Worm (Caenorhabditis elegans) whole organism, young adult: ENCODE results near the gene B0285.3.

Experiments used
- B0035.1 ChIP-seq: sonication (generic microtip); optimal IDR thresholded peaks from 2 replicates; lab custom pipeline; 2016; ENCODE audit warnings: missing genetic modification characterization, mild to moderate bottlenecking, missing compliant biosample characterization, missing genotype, missing genetic modification reagents
- C17E4.6 ChIP-seq: fragments of 200-800 bp; sonication (Bioruptor generic); IDR thresholded peaks from 2 replicates; pipeline ENCODE4 v1.3.6; 2022; ENCODE audit warnings: missing genetic modification reagents, missing genetic modification characterization, missing compliant biosample characterization
- F10E7.11 ChIP-seq: sonication (generic microtip); optimal IDR thresholded peaks from 2 replicates; lab custom pipeline; 2017; ENCODE audit warnings: mild to moderate bottlenecking, missing genetic modification characterization, moderate library complexity, missing compliant biosample characterization
- F22D6.2 ChIP-seq: sonication (generic microtip); optimal IDR thresholded peaks from 2 replicates; lab custom pipeline; 2016; ENCODE audit warnings: mild to moderate bottlenecking, missing genetic modification characterization, missing compliant biosample characterization
- F23B12.7 ChIP-seq: sonication (generic microtip); optimal IDR thresholded peaks from 2 replicates; lab custom pipeline; 2017; ENCODE audit warnings: missing genetic modification characterization, mild to moderate bottlenecking, missing compliant biosample characterization, antibody characterized with exemption, moderate library complexity; ENCODE audit not compliant: insufficient read depth
- F39B2.1 ChIP-seq: fragments of 200-800 bp; sonication (Bioruptor generic); IDR thresholded peaks from 2 replicates; pipeline ENCODE4 v1.3.6; 2022; ENCODE audit warnings: missing genetic modification reagents, missing genetic modification characterization, missing compliant biosample characterization
- F49E8.2 ChIP-seq: sonication (generic microtip); optimal IDR thresholded peaks from 3 replicates; lab custom pipeline; 2017; ENCODE audit warnings: missing genetic modification characterization, mild to moderate bottlenecking, missing compliant biosample characterization, antibody characterized with exemption, moderate library complexity; ENCODE audit not compliant: insufficient read depth
- F57A8.1 ChIP-seq: fragments of 200-800 bp; sonication (Bioruptor generic); optimal IDR thresholded peaks from 2 replicates; lab custom pipeline; 2018; ENCODE audit warnings: mild to moderate bottlenecking, missing genetic modification characterization, moderate library complexity, missing compliant biosample characterization
- T07F8.4 ChIP-seq: sonication (generic microtip); optimal IDR thresholded peaks from 2 replicates; lab custom pipeline; 2016; ENCODE audit warnings: mild to moderate bottlenecking, missing genetic modification characterization, moderate library complexity, missing compliant biosample characterization
- T26A5.8 ChIP-seq: sonication (generic microtip); optimal IDR thresholded peaks from 2 replicates; lab custom pipeline; 2016; ENCODE audit warnings: missing genetic modification characterization, missing compliant biosample characterization
- Y53F4B.3 ChIP-seq: fragments of 200-800 bp; sonication (Bioruptor generic); IDR thresholded peaks from 2 replicates; pipeline ENCODE4 v1.3.6; 2022; ENCODE audit warnings: missing genetic modification reagents, missing genetic modification characterization, missing compliant biosample characterization
- Y56A3A.18 ChIP-seq: fragments of 200-800 bp; sonication (Bioruptor generic); IDR thresholded peaks from 2 replicates; pipeline ENCODE4 v1.3.6; 2022; ENCODE audit warnings: missing genetic modification reagents, missing genetic modification characterization, missing compliant biosample characterization
- attf-5 ChIP-seq: fragments of 200-800 bp; sonication (Bioruptor generic); optimal IDR thresholded peaks from 2 replicates; lab custom pipeline; 2018; ENCODE audit warnings: mild to moderate bottlenecking, missing genetic modification characterization, missing compliant biosample characterization
- bed-1 ChIP-seq: fragments of 200-800 bp; sonication (Bioruptor generic); IDR thresholded peaks from 2 replicates; pipeline ENCODE4 v1.3.6; 2022; ENCODE audit warnings: missing genetic modification reagents, missing genetic modification characterization, missing compliant biosample characterization
- ceh-27 ChIP-seq: fragments of 200-800 bp; sonication (Bioruptor generic); optimal IDR thresholded peaks from 2 replicates; lab custom pipeline; 2018; ENCODE audit warnings: mild to moderate bottlenecking, missing genetic modification characterization, moderate library complexity, missing compliant biosample characterization
- ceh-40 ChIP-seq: fragments of 200-800 bp; sonication (Bioruptor generic); IDR thresholded peaks from 2 replicates; pipeline ENCODE4 v1.3.6; 2022; ENCODE audit warnings: missing genetic modification characterization, missing compliant biosample characterization
- ceh-91 ChIP-seq: fragments of 200-800 bp; sonication (Bioruptor generic); IDR thresholded peaks from 2 replicates; pipeline ENCODE4 v1.3.6; 2022; ENCODE audit warnings: missing genetic modification reagents, missing genetic modification characterization, missing compliant biosample characterization
- die-1 ChIP-seq: sonication (generic microtip); optimal IDR thresholded peaks from 2 replicates; lab custom pipeline; 2016; ENCODE audit warnings: missing genotype, mild to moderate bottlenecking, missing genetic modification characterization, missing compliant biosample characterization
- ets-4 ChIP-seq: fragments of 200-800 bp; sonication (Bioruptor generic); optimal IDR thresholded peaks from 2 replicates; lab custom pipeline; 2018; ENCODE audit warnings: mild to moderate bottlenecking, missing genetic modification characterization, missing compliant biosample characterization
- gei-17 ChIP-seq: fragments of 200-800 bp; sonication (Bioruptor generic); optimal IDR thresholded peaks from 2 replicates; lab custom pipeline; 2018; ENCODE audit warnings: mild to moderate bottlenecking, missing genetic modification characterization, missing compliant biosample characterization
- hlh-12 ChIP-seq: sonication (generic microtip); optimal IDR thresholded peaks from 2 replicates; lab custom pipeline; 2016; ENCODE audit warnings: missing genetic modification characterization, missing compliant biosample characterization
- hmg-1.2 ChIP-seq: fragments of 200-800 bp; sonication (Bioruptor generic); IDR thresholded peaks from 2 replicates; pipeline ENCODE4 v1.3.6; 2022; ENCODE audit warnings: missing genetic modification reagents, missing genetic modification characterization, missing compliant biosample characterization
- hmg-20 ChIP-seq: fragments of 200-800 bp; sonication (Bioruptor generic); IDR thresholded peaks from 2 replicates; pipeline ENCODE4 v1.3.6; 2022; ENCODE audit warnings: missing genetic modification reagents, missing genetic modification characterization, missing compliant biosample characterization
- lag-1 ChIP-seq: fragments of 200-800 bp; sonication (Bioruptor generic); IDR thresholded peaks from 2 replicates; pipeline ENCODE4 v1.3.6; 2022; ENCODE audit warnings: missing genetic modification reagents, missing genetic modification characterization, missing compliant biosample characterization
- lin-40 ChIP-seq: sonication (generic microtip); optimal IDR thresholded peaks from 2 replicates; lab custom pipeline; 2016; ENCODE audit warnings: missing genetic modification characterization, mild to moderate bottlenecking, missing compliant biosample characterization, missing genotype, missing genetic modification reagents
- madf-10 ChIP-seq: sonication (generic microtip); optimal IDR thresholded peaks from 2 replicates; lab custom pipeline; 2016; ENCODE audit warnings: mild to moderate bottlenecking, missing genetic modification characterization, missing compliant biosample characterization
- nfyb-1 ChIP-seq: fragments of 200-800 bp; sonication (Bioruptor generic); IDR thresholded peaks from 2 replicates; pipeline ENCODE4 v1.3.6; 2022; ENCODE audit warnings: missing genetic modification reagents, missing genetic modification characterization, missing compliant biosample characterization
- pbrm-1 ChIP-seq: fragments of 200-800 bp; sonication (Bioruptor generic); IDR thresholded peaks from 2 replicates; pipeline ENCODE4 v1.3.6; 2022; ENCODE audit warnings: missing genetic modification reagents, missing genetic modification characterization, missing compliant biosample characterization
- sea-2 ChIP-seq: fragments of 200-800 bp; sonication (Bioruptor generic); IDR thresholded peaks from 2 replicates; pipeline ENCODE4 v1.3.6; 2022; ENCODE audit warnings: missing genetic modification characterization, missing compliant biosample characterization
- snpc-3.4 ChIP-seq: sonication (generic microtip); optimal IDR thresholded peaks from 2 replicates; lab custom pipeline; 2017; ENCODE audit warnings: missing genetic modification characterization, mild to moderate bottlenecking, missing compliant biosample characterization, antibody characterized with exemption, moderate library complexity, missing genotype, missing genetic modification reagents
- sptf-2 ChIP-seq: fragments of 200-800 bp; sonication (Bioruptor generic); optimal IDR thresholded peaks from 2 replicates; lab custom pipeline; 2018; ENCODE audit warnings: mild to moderate bottlenecking, missing genetic modification characterization, missing compliant biosample characterization
- zfh-2 ChIP-seq: fragments of 200-800 bp; sonication (Bioruptor generic); conservative IDR thresholded peaks from 2 replicates; pipeline ENCODE4 v1.3.6; 2022; ENCODE audit warnings: missing genetic modification reagents, missing genetic modification characterization, missing compliant biosample characterization
- ztf-18 ChIP-seq: sonication (generic microtip); optimal IDR thresholded peaks from 2 replicates; lab custom pipeline; 2016; ENCODE audit warnings: missing genotype, mild to moderate bottlenecking, missing genetic modification characterization, missing compliant biosample characterization
- ztf-25 ChIP-seq: fragments of 200-800 bp; sonication (Bioruptor generic); IDR thresholded peaks from 2 replicates; pipeline ENCODE4 v1.3.6; 2022; ENCODE audit warnings: missing genetic modification reagents, missing genetic modification characterization, missing compliant biosample characterization
- ztf-26 ChIP-seq: sonication (generic microtip); optimal IDR thresholded peaks from 2 replicates; lab custom pipeline; 2017; ENCODE audit warnings: missing genetic modification characterization, missing compliant biosample characterization

B0285.3 gene

ce11 chrIII:4384487-4384886, 41.4 kb upstream of the B0285.3 start, which contains the start of gene pals-28:
Gene pals-28 (plus strand): TSS chrIII:4384787.
- TF ChIP-seq C17E4.6 (no peak), die-1 (tag; lab: Kevin White, UChicago) (no peak), ets-4 (GFP tag; lab: Kevin White, UChicago) (no peak), sea-2 (no peak)

ce11 chrIII:4382118-4382517, 39.0 kb upstream of the B0285.3 start:
- TF ChIP-seq hlh-12 (tag; lab: Kevin White, UChicago) (no peak), F49E8.2 (tag; lab: Kevin White, UChicago) (no peak), Y56A3A.18 (GFP tag; lab: Robert Waterston, UW) (no peak), zfh-2 (GFP tag; lab: Robert Waterston, UW) (no peak), ceh-91 (GFP tag; lab: Robert Waterston, UW) (no peak), F57A8.1 (no peak), pbrm-1 (no peak), lin-40 (tag; lab: Kevin White, UChicago) (no peak), Y53F4B.3 (GFP tag; lab: Robert Waterston, UW) (no peak), bed-1 (GFP tag; lab: Robert Waterston, UW) (no peak)

- TF ChIP-seq snpc-3.4 = no peak
- no peak for TF ChIP-seq T26A5.8 (tag; lab: Kevin White, UChicago)
- no peak for TF ChIP-seq ztf-18 (tag; lab: Kevin White, UChicago)
- no peak for TF ChIP-seq F22D6.2 (tag; lab: Kevin White, UChicago)
- TF ChIP-seq madf-10 = no peak
- no peak for TF ChIP-seq lag-1 (GFP tag; lab: Robert Waterston, UW)
- no peak for TF ChIP-seq Y53F4B.3 (GFP tag; lab: Robert Waterston, UW)
- TF ChIP-seq pbrm-1 = no peak
- no peak for TF ChIP-seq nfyb-1 (GFP tag; lab: Robert Waterston, UW)
- no peak for TF ChIP-seq hmg-20 (GFP tag; lab: Robert Waterston, UW)
- no peak for TF ChIP-seq F39B2.1 (GFP tag; lab: Robert Waterston, UW)
- no peak for TF ChIP-seq F10E7.11 (tag; lab: Kevin White, UChicago)
- TF ChIP-seq sptf-2 (GFP tag; lab: Kevin White, UChicago) = no peak
- no peak for TF ChIP-seq B0035.1
- TF ChIP-seq T07F8.4 = no peak
- TF ChIP-seq, all 124 proteins: peak for 0
These were observed 38.2 kb upstream of the B0285.3 start, which contains the start of gene pals-27 for ce11 chrIII:4381343-4381742. Gene pals-27 (plus strand): TSS chrIII:4381643.

ce11 chrIII:4380835-4381234, 37.7 kb upstream of the B0285.3 start:
- TF ChIP-seq ztf-25 (no peak), hmg-1.2 (GFP tag; lab: Robert Waterston, UW) (peak; percentile 69; the same call in 1 of the 2 replicates)

- TF ChIP-seq ceh-40 (no peak), ztf-26 (tag; lab: Kevin White, UChicago) (no peak), attf-5 (GFP tag; lab: Kevin White, UChicago) (no peak), gei-17 (GFP tag; lab: Kevin White, UChicago) (no peak), F23B12.7 (tag; lab: Kevin White, UChicago) (no peak), ztf-25 (no peak), C17E4.6 (no peak), ceh-27 (GFP tag; lab: Kevin White, UChicago) (no peak)
These were observed 36.6 kb upstream of the B0285.3 start, which contains the start of gene B0284.3 for ce11 chrIII:4379717-4380116. Gene B0284.3 (minus strand): TSS chrIII:4379817.
